Worm (Caenorhabditis elegans): Measurements from ENCODE around the gene M03C11.1.

- TF ChIP-seq unc-55 (GFP tag; optimal IDR thresholded peaks at IDR 0.05), result no peak
- TF ChIP-seq R02D3.7 (tag; optimal IDR thresholded peaks at IDR 0.05), result no peak
- TF ChIP-seq elt-3 (tag; optimal IDR thresholded peaks at IDR 0.05), result no peak
- TF ChIP-seq snpc-4 (tag; optimal IDR thresholded peaks at IDR 0.05), result no peak
- TF ChIP-seq unc-62 (GFP tag; optimal IDR thresholded peaks at IDR 0.05), result no peak
- no peak for TF ChIP-seq lin-39 (tag; optimal IDR thresholded peaks at IDR 0.05)
- no peak for TF ChIP-seq crh-2 (tag; optimal IDR thresholded peaks at IDR 0.05)
These were observed at the start of gene M03C11.1 for ce11 chrIII:10395990-10396389.
